Fruit fly (Drosophila melanogaster): ENCODE measurements around the gene Tango9.

dm6 chr3R:11947959-11948358, 26.8 kb downstream of the Tango9 start:
- TF ChIP-seq CG8159 (tag; optimal IDR thresholded peaks at IDR 0.05) = no peak
- TF ChIP-seq EcR (GFP tag; optimal IDR thresholded peaks at IDR 0.05) = no peak
- TF ChIP-seq CG8301 (tag; optimal IDR thresholded peaks at IDR 0.05) = no peak
- no peak for TF ChIP-seq Snoo (tag; optimal IDR thresholded peaks at IDR 0.05)
- TF ChIP-seq gl (tag; optimal IDR thresholded peaks at IDR 0.05) = no peak
- TF ChIP-seq CG12605 (GFP tag; IDR thresholded peaks at IDR 0.05) = no peak
- no peak for TF ChIP-seq CG13204 (GFP tag; optimal IDR thresholded peaks at IDR 0.05)
- no peak for TF ChIP-seq D1 (tag; optimal IDR thresholded peaks at IDR 0.05)
- TF ChIP-seq CG17806 (tag; optimal IDR thresholded peaks at IDR 0.05) = no peak
- no peak for TF ChIP-seq Pif1A (GFP tag; optimal IDR thresholded peaks at IDR 0.05)
- no peak for TF ChIP-seq CG34367 (tag; optimal IDR thresholded peaks at IDR 0.05)

Data from whole organism, pupa.